Worm (Caenorhabditis elegans): ENCODE results near the gene cdka-1.

- TF ChIP-seq him-1 (tag; optimal IDR thresholded peaks at IDR 0.05) = no peak
- TF ChIP-seq dao-5 (tag; optimal IDR thresholded peaks at IDR 0.05) = no peak
- no peak for TF ChIP-seq W03F9.2 (tag; optimal IDR thresholded peaks at IDR 0.05)
Measured at ce11 chrIII:4647341-4647740, 11.3 kb upstream of the cdka-1 start.

Data from whole organism, L4/young adult.